Worm (Caenorhabditis elegans): ENCODE measurements around the gene F41H10.3.

Gene F41H10.3

DNA sequence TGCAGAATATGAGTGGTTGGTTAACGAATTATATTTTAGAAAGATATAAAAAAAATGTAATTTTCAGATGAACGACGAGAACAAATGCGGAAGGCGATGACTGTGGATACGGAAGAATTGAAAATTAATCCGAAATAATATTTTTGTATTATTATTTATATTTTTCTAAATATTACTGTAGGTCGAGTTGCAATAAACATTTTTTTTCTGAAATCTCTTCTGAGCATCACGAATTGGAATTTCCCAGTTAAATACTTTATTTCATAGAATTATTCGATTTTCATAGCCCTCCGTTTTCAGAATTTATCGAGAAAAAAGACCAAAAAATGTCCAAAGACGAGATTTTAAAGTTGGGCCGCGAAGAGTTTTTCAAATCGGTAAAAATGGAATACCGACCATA is 27.9 kb downstream of the F41H10.3 start, which contains the start of gene ZK616.2:
Gene ZK616.2 (plus strand): TSS at position 301 of the 400 bp plus-strand sequence.
- no peak for TF ChIP-seq sup-37 (GFP tag; optimal IDR thresholded peaks at IDR 0.05)

DNA sequence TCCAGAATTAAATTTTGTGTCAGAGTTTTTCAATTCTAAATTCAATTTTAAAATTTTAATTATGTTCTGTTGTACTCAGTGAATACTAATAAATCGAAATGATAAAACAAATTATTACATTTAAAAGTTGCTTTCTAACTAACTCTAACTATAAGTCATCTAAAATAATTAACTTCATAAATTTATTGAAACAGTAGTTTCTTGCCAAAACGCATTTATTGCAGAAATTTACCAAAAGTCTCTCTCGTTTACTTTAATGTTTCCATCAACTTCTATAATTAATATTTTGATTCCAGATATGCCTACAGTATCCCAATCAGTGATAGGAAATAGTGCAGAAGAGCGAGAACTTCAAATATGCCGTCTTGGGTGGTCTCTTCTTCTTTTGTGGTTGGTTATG is 31.0 kb downstream of the F41H10.3 start, which contains the start of gene ZK616.1:
Gene ZK616.1 (plus strand): TSS at position 301 of the 400 bp plus-strand sequence.
- TF ChIP-seq pax-3 (tag; optimal IDR thresholded peaks at IDR 0.05) (no peak), tlp-1 (tag; optimal IDR thresholded peaks at IDR 0.05) (no peak), lin-13 (GFP tag; optimal IDR thresholded peaks at IDR 0.05) (no peak), nhr-12 (tag; optimal IDR thresholded peaks at IDR 0.05) (no peak), C04F5.9 (tag; optimal IDR thresholded peaks at IDR 0.05) (no peak), aly-2 (tag; optimal IDR thresholded peaks at IDR 0.05) (no peak), zip-4 (GFP tag; optimal IDR thresholded peaks at IDR 0.05) (no peak), jun-1 (tag; optimal IDR thresholded peaks at IDR 0.05) (no peak), tbx-2 (tag; optimal IDR thresholded peaks at IDR 0.05) (no peak), elt-3 (tag; optimal IDR thresholded peaks at IDR 0.05) (no peak), mdl-1 (tag; optimal IDR thresholded peaks at IDR 0.05) (no peak), nhr-71 (tag; optimal IDR thresholded peaks at IDR 0.05) (no peak), vab-15 (tag; optimal IDR thresholded peaks at IDR 0.05) (no peak), efl-3 (GFP tag; optimal IDR thresholded peaks at IDR 0.05) (no peak), ztf-11 (tag; optimal IDR thresholded peaks at IDR 0.05) (no peak), C34B4.2 (tag; optimal IDR thresholded peaks at IDR 0.05) (no peak), efl-1 (optimal IDR thresholded peaks at IDR 0.05) (no peak), efl-1 (GFP tag; optimal IDR thresholded peaks at IDR 0.05 in 1 of 2) (no peak), unc-130 (tag; optimal IDR thresholded peaks at IDR 0.05) (no peak), dsc-1 (tag; optimal IDR thresholded peaks at IDR 0.05) (no peak), ceh-88 (GFP tag; IDR thresholded peaks at IDR 0.05) (no peak)

DNA sequence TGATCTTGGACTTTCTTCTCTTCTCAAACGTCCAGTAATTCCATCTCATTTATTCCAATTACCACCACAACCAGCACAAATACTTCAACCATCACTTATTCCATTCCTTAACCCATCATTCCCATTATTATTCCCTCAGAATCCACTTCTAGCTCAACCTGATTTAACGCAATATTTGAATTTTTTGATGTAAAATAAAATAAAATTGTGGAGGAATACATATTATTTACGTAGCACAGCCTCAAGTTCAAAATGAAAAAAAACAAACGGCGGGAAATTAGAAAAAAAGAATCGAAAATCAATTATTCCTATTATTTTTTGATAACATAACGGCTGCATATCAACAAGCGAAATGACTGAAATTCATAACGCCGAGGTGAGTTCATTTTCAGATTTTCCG is 35.7 kb downstream of the F41H10.3 start, which contains the start of gene ZK616.61:
Gene ZK616.61 (plus strand): TSS at position 301 of the 400 bp plus-strand sequence.
- TF ChIP-seq C16A3.4 (tag; optimal IDR thresholded peaks at IDR 0.05) (no peak), ets-5 (GFP tag; IDR thresholded peaks at IDR 0.05) (no peak)

DNA sequence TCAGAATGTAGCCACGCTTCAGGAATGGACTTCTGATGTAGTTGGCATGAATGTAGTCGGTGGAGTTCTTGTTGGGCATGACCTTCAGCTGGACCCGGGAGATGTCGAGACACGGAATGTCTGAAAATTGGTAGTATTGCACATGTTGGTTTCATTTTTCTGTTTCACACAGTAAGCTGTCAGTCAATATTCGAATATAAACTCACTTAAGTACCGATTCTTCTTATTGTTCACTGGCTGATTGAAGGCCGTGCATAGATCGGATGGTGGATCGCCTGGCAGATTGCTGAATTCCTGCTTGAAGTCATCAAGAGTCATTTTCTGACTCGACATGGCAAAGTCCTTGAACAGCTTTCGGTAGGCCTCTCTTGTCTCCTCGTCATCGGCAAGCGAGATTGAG is 39.5 kb downstream of the F41H10.3 start:
- TF ChIP-seq ceh-88 (GFP tag; IDR thresholded peaks at IDR 0.05) (no peak), rnt-1 (tag; optimal IDR thresholded peaks at IDR 0.05) (no peak), isw-1 (GFP tag; IDR thresholded peaks at IDR 0.05) (no peak), ceh-82 (tag; optimal IDR thresholded peaks at IDR 0.05) (no peak)

DNA sequence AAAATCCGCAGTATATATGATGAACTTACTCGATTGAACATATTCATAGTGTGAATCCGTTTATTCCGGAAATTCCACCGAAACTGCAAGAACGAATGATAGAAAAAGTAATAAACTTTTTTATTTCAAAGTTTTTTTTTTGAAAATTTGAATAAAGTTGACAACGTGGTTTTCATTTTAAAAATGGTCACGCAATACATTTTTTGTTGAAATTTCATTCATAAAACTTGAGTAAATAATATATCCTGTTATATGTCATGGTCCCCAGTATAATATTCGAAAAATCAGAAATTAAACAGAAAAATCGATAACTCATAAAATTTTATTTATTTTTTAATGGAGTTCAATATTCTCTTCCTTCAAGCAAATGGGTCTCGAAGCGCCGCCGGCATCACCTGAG is 41.5 kb downstream of the F41H10.3 start, which contains the start of gene ZK616.65:
Gene ZK616.65 (minus strand): TSS at position 101 of the 400 bp plus-strand sequence.
- TF ChIP-seq ets-5 (GFP tag; IDR thresholded peaks at IDR 0.05) = no peak
- TF ChIP-seq alr-1 (tag; optimal IDR thresholded peaks at IDR 0.05; ENCODE audit: borderline replicate concordance) = no peak
- TF ChIP-seq mep-1 (tag; optimal IDR thresholded peaks at IDR 0.05) = no peak
- TF ChIP-seq tlp-1 (tag; optimal IDR thresholded peaks at IDR 0.05) = no peak

ce11 chrIV:5411641-5412337 is 42.2 kb downstream of the F41H10.3 start, which contains the start of gene ZK616.8:
Gene ZK616.8 (minus strand): TSS chrIV:5412193.
- no peak for TF ChIP-seq C34B4.2 (tag; optimal IDR thresholded peaks at IDR 0.05)

DNA sequence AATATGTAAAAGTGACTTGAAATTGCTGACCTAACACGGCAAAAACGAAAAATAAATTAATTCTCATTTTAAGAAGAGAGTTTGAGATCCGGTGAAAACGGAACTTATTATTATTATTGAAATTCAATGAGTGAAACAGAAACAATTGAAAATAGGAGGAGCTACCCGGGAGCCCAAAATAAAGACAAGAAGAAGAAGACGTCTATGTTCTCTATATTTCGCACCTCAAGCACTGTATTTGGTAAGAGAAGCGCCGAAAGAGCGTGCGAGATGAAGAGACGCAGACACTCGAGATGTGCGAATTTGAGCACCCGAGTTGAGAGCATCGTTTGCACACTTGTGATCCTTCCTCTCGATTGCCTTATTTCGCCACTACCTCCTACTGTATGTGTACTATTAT is 46.1 kb downstream of the F41H10.3 start, which contains the start of gene spp-7:
Gene spp-7 (minus strand): TSS at position 101 of the 400 bp plus-strand sequence.
- no peak for TF ChIP-seq Y116A8C.19 (tag; optimal IDR thresholded peaks at IDR 0.05; ENCODE audit: borderline replicate concordance)
- no peak for TF ChIP-seq pax-3 (tag; optimal IDR thresholded peaks at IDR 0.05)
- TF ChIP-seq nhr-76 (tag; optimal IDR thresholded peaks at IDR 0.05) = no peak
- TF ChIP-seq C16A3.4 (tag; optimal IDR thresholded peaks at IDR 0.05) = no peak
- TF ChIP-seq C34B4.2 (tag; optimal IDR thresholded peaks at IDR 0.05) = no peak
- TF ChIP-seq mdl-1 (tag; optimal IDR thresholded peaks at IDR 0.05) = no peak
- TF ChIP-seq ceh-90 (tag; optimal IDR thresholded peaks at IDR 0.05) = no peak
- no peak for TF ChIP-seq ets-5 (GFP tag; IDR thresholded peaks at IDR 0.05)
- no peak for TF ChIP-seq ztf-4 (tag; optimal IDR thresholded peaks at IDR 0.05)
- TF ChIP-seq egl-13 (tag; optimal IDR thresholded peaks at IDR 0.05) = no peak
